Worm (Caenorhabditis elegans): ENCODE data around the gene ras-2.
"Not testable (repeated sequence)": the region's sequence is repeated elsewhere in the genome, so short reads cannot be mapped to it uniquely, and the experiment has no call there.

ras-2 gene

ce11 chrIII:4748666-4749065 lies 8.8 kb upstream of the ras-2 start:
- no peak for TF ChIP-seq nhr-23 (tag; optimal IDR thresholded peaks at IDR 0.05)
- no peak for TF ChIP-seq unc-39 (tag; optimal IDR thresholded peaks at IDR 0.05)
- no peak for TF ChIP-seq nhr-10 (tag; optimal IDR thresholded peaks at IDR 0.05)
- TF ChIP-seq nhr-237 (tag; optimal IDR thresholded peaks at IDR 0.05) = no peak
- no peak for TF ChIP-seq R02D3.7 (tag; optimal IDR thresholded peaks at IDR 0.05)
- no peak for TF ChIP-seq nhr-77 (tag; optimal IDR thresholded peaks at IDR 0.05)
- TF ChIP-seq F13H6.1 (tag; optimal IDR thresholded peaks at IDR 0.05) = no peak
- TF ChIP-seq snpc-4 (tag; optimal IDR thresholded peaks at IDR 0.05) = no peak
- TF ChIP-seq sma-3 (GFP tag; optimal IDR thresholded peaks at IDR 0.05) = no peak
- no peak for TF ChIP-seq crh-2 (tag; optimal IDR thresholded peaks at IDR 0.05)
- TF ChIP-seq zag-1 (tag; optimal IDR thresholded peaks at IDR 0.05) = no peak
- no peak for TF ChIP-seq dmd-4 (tag; optimal IDR thresholded peaks at IDR 0.05)
- no peak for TF ChIP-seq nhr-25 (tag; optimal IDR thresholded peaks at IDR 0.05)

- TF ChIP-seq nhr-10 (tag; optimal IDR thresholded peaks at IDR 0.05) (no peak), nhr-237 (tag; optimal IDR thresholded peaks at IDR 0.05) (no peak), nhr-25 (tag; optimal IDR thresholded peaks at IDR 0.05) (no peak), egl-27 (tag; optimal IDR thresholded peaks at IDR 0.05) (no peak), peb-1 (tag; optimal IDR thresholded peaks at IDR 0.05) (no peak), crh-2 (tag; optimal IDR thresholded peaks at IDR 0.05) (no peak), mdl-1 (tag; optimal IDR thresholded peaks at IDR 0.05) (no peak), ceh-16 (tag; optimal IDR thresholded peaks at IDR 0.05) (no peak), nhr-21 (tag; optimal IDR thresholded peaks at IDR 0.05) (no peak), unc-39 (tag; optimal IDR thresholded peaks at IDR 0.05) (no peak), sma-3 (GFP tag; optimal IDR thresholded peaks at IDR 0.05) (no peak)
These were observed 8.2 kb upstream of the ras-2 start, which contains the start of gene col-89 for ce11 chrIII:4748109-4748508. Gene col-89 (plus strand): TSS chrIII:4748127.

ce11 chrIII:4745934-4746333 lies 6.1 kb upstream of the ras-2 start, which contains the start of gene F17C8.6:
Gene F17C8.6 (minus strand): TSS chrIII:4746034.
- no peak for TF ChIP-seq F13H6.1 (tag; optimal IDR thresholded peaks at IDR 0.05)
- no peak for TF ChIP-seq dmd-4 (tag; optimal IDR thresholded peaks at IDR 0.05)
- TF ChIP-seq mab-5 (tag; optimal IDR thresholded peaks at IDR 0.05) = no peak
- no peak for TF ChIP-seq lsy-2 (tag; optimal IDR thresholded peaks at IDR 0.05)
- TF ChIP-seq elt-1 (tag; optimal IDR thresholded peaks at IDR 0.05) = no peak
- TF ChIP-seq blmp-1 (tag; optimal IDR thresholded peaks at IDR 0.05; ENCODE audit: insufficient read depth) = no peak
- TF ChIP-seq sma-3 (GFP tag; optimal IDR thresholded peaks at IDR 0.05) = no peak
- no peak for TF ChIP-seq nhr-21 (tag; optimal IDR thresholded peaks at IDR 0.05)
- TF ChIP-seq skn-1 (tag; optimal IDR thresholded peaks at IDR 0.05) = no peak
- TF ChIP-seq alr-1 (tag; optimal IDR thresholded peaks at IDR 0.05) = no peak
- no peak for TF ChIP-seq R02D3.7 (tag; optimal IDR thresholded peaks at IDR 0.05)
- no peak for TF ChIP-seq nhr-10 (tag; optimal IDR thresholded peaks at IDR 0.05)
- no peak for TF ChIP-seq ceh-16 (tag; optimal IDR thresholded peaks at IDR 0.05)
- no peak for TF ChIP-seq ZK546.5 (tag; optimal IDR thresholded peaks at IDR 0.05)

ce11 chrIII:4742620-4743019 lies 2.7 kb upstream of the ras-2 start, which contains the start of gene twk-6:
Gene twk-6 (plus strand): TSS chrIII:4742920.
- TF ChIP-seq unc-62 (GFP tag; optimal IDR thresholded peaks at IDR 0.05); R02D3.7 (tag; optimal IDR thresholded peaks at IDR 0.05); zag-1 (tag; optimal IDR thresholded peaks at IDR 0.05): not testable (repeated sequence)

- TF ChIP-seq crh-2 (tag; optimal IDR thresholded peaks at IDR 0.05) (peak; percentile 29), nhr-12 (tag; optimal IDR thresholded peaks at IDR 0.05) (no peak), fos-1 (tag; optimal IDR thresholded peaks at IDR 0.05) (peak; percentile 78), mab-5 (tag; optimal IDR thresholded peaks at IDR 0.05) (no peak), lsy-2 (tag; optimal IDR thresholded peaks at IDR 0.05) (peak in 1 of 2 experiments; percentile 28), peb-1 (tag; optimal IDR thresholded peaks at IDR 0.05) (no peak), nhr-129 (tag; optimal IDR thresholded peaks at IDR 0.05) (peak; percentile 27)
These were observed 945 bp upstream of the ras-2 start for ce11 chrIII:4740820-4741219.

- TF ChIP-seq elt-3 (tag; optimal IDR thresholded peaks at IDR 0.05) (no peak), mbf-1 (tag; optimal IDR thresholded peaks at IDR 0.05) (no peak), nhr-10 (tag; optimal IDR thresholded peaks at IDR 0.05) (no peak), dmd-4 (tag; optimal IDR thresholded peaks at IDR 0.05) (no peak)
These were observed 4.4 kb downstream of the ras-2 start, which contains the start of gene F17C8.7 for ce11 chrIII:4735443-4735842. Gene F17C8.7 (plus strand): TSS chrIII:4735743.

Measured in whole organism, L2 larva.